Worm (Caenorhabditis elegans): ENCODE results near the gene Y57A10A.31.

Gene Y57A10A.31

ce11 chrII:12262567-12262966, 26.6 kb upstream of the Y57A10A.31 start (continued):
- TF ChIP-seq egl-27 (tag; optimal IDR thresholded peaks at IDR 0.05) (peak in 1 of 2 experiments; percentile 20), ceh-8 (GFP tag; optimal IDR thresholded peaks at IDR 0.05) (no peak), ets-5 (GFP tag; IDR thresholded peaks at IDR 0.05) (no peak), nhr-90 (tag; optimal IDR thresholded peaks at IDR 0.05; ENCODE audit: poor library complexity) (peak; percentile 69), lin-14 (GFP tag; optimal IDR thresholded peaks at IDR 0.05) (peak; percentile 75), pax-3 (tag; optimal IDR thresholded peaks at IDR 0.05) (no peak), dsc-1 (tag; optimal IDR thresholded peaks at IDR 0.05) (no peak), grh-1 (GFP tag; IDR thresholded peaks at IDR 0.05) (peak; percentile 71), jun-1 (tag; optimal IDR thresholded peaks at IDR 0.05) (peak; percentile 16)

- TF ChIP-seq nhr-90 (tag; optimal IDR thresholded peaks at IDR 0.05; ENCODE audit: poor library complexity) (peak; percentile 43), tlp-1 (tag; optimal IDR thresholded peaks at IDR 0.05) (no peak), hlh-17 (GFP tag; optimal IDR thresholded peaks at IDR 0.05; ENCODE audit: borderline replicate concordance) (no peak), mab-9 (GFP tag; IDR thresholded peaks at IDR 0.05) (no peak), unc-130 (tag; optimal IDR thresholded peaks at IDR 0.05) (peak; percentile 54), pag-3 (tag; optimal IDR thresholded peaks at IDR 0.05; ENCODE audit: borderline replicate concordance, insufficient read depth) (peak; percentile 59), dpl-1 (GFP tag; optimal IDR thresholded peaks at IDR 0.05) (no peak), sup-37 (GFP tag; optimal IDR thresholded peaks at IDR 0.05) (no peak), snu-23 (GFP tag; optimal IDR thresholded peaks at IDR 0.05) (peak; percentile 37), nhr-85 (tag) (peak; percentile 93), nhr-20 (tag; optimal IDR thresholded peaks at IDR 0.05) (peak; percentile 41), efl-3 (GFP tag; optimal IDR thresholded peaks at IDR 0.05) (no peak), lin-14 (GFP tag; optimal IDR thresholded peaks at IDR 0.05) (peak; percentile 47), unc-86 (tag; optimal IDR thresholded peaks at IDR 0.05) (no peak), sox-4 (tag; optimal IDR thresholded peaks at IDR 0.05) (no peak), lin-35 (GFP tag; optimal IDR thresholded peaks at IDR 0.05) (peak in 1 of 2 experiments; percentile 47), tbx-2 (tag; optimal IDR thresholded peaks at IDR 0.05) (peak; percentile 42), swsn-7 (tag; optimal IDR thresholded peaks at IDR 0.05) (no peak), nhr-47 (tag; optimal IDR thresholded peaks at IDR 0.05) (peak; percentile 9), vab-15 (tag; optimal IDR thresholded peaks at IDR 0.05) (no peak), unc-62 (GFP tag; optimal IDR thresholded peaks at IDR 0.05) (no peak), C04F5.9 (tag; optimal IDR thresholded peaks at IDR 0.05) (no peak), nhr-19 (GFP tag; conservative IDR thresholded peaks at IDR 0.05) (peak; percentile 14; the same call in 1 of the 2 replicates), elt-3 (tag; optimal IDR thresholded peaks at IDR 0.05) (peak in 4 of 6 experiments; percentile 29 to 55 (median 48)), blmp-1 (tag; optimal IDR thresholded peaks at IDR 0.05) (peak; percentile 45), mep-1 (tag; optimal IDR thresholded peaks at IDR 0.05) (no peak), F16B12.6 (tag; optimal IDR thresholded peaks at IDR 0.05) (no peak), lsy-2 (tag; optimal IDR thresholded peaks at IDR 0.05) (peak in 1 of 2 experiments; percentile 31), nhr-71 (tag; optimal IDR thresholded peaks at IDR 0.05) (peak; percentile 39)
Measured at ce11 chrII:12263971-12264554, 25.1 kb upstream of the Y57A10A.31 start, which contains the start of gene faxc-1. Gene faxc-1, plus strand, starts transcription at chrII:12264192.

- no peak for TF ChIP-seq C34B4.2 (tag; optimal IDR thresholded peaks at IDR 0.05)
- no peak for TF ChIP-seq nhr-71 (tag; optimal IDR thresholded peaks at IDR 0.05)
Measured at ce11 chrII:12264847-12265246, 24.3 kb upstream of the Y57A10A.31 start.
